Fruit fly (Drosophila melanogaster): ENCODE measurements around the gene CG16713.
A peak's percentile ranks its signal among the peaks of the same experiment; 100 is the strongest.

CG16713 gene

dm6 chr2L:3647521-3648172, 47.6 kb downstream of the CG16713 start (continued):
- TF ChIP-seq CG11247 (GFP tag; IDR thresholded peaks at IDR 0.05): no peak
- TF ChIP-seq btn (GFP tag; optimal IDR thresholded peaks at IDR 0.05): no peak
- no peak for TF ChIP-seq CG3726 (GFP tag; IDR thresholded peaks at IDR 0.05)
- no peak for TF ChIP-seq CG18619 (GFP tag; optimal IDR thresholded peaks at IDR 0.05)
- TF ChIP-seq pb (GFP tag; optimal IDR thresholded peaks at IDR 0.05): no peak
- no peak for TF ChIP-seq Optix (GFP tag; IDR thresholded peaks at IDR 0.05)
- no peak for TF ChIP-seq CG14965 (GFP tag; optimal IDR thresholded peaks at IDR 0.05; ENCODE audit: borderline replicate concordance)
- no peak for TF ChIP-seq CG6254 (GFP tag; optimal IDR thresholded peaks at IDR 0.05)
- no peak for TF ChIP-seq Ravus (GFP tag; IDR thresholded peaks at IDR 0.05)
- TF ChIP-seq CG10274 (GFP tag; optimal IDR thresholded peaks at IDR 0.05): no peak
- TF ChIP-seq dpn (GFP tag; optimal IDR thresholded peaks at IDR 0.05): no peak
- TF ChIP-seq Oli (tag; optimal IDR thresholded peaks at IDR 0.05): no peak
- no peak for TF ChIP-seq Max (GFP tag; optimal IDR thresholded peaks at IDR 0.05)
- no peak for TF ChIP-seq Dip3 (GFP tag; optimal IDR thresholded peaks at IDR 0.05)
- TF ChIP-seq tin (GFP tag; optimal IDR thresholded peaks at IDR 0.05): no peak
- TF ChIP-seq CG11093 (GFP tag; IDR thresholded peaks at IDR 0.05): no peak
- no peak for TF ChIP-seq Aef1 (GFP tag; IDR thresholded peaks at IDR 0.05)
- TF ChIP-seq tup (GFP tag; optimal IDR thresholded peaks at IDR 0.05): no peak
- no peak for TF ChIP-seq ems (GFP tag; optimal IDR thresholded peaks at IDR 0.05)
- TF ChIP-seq dmrt11E (tag; optimal IDR thresholded peaks at IDR 0.05): peak; percentile 1
- TF ChIP-seq Dad (GFP tag; optimal IDR thresholded peaks at IDR 0.05): no peak
- TF ChIP-seq Ssrp (tag; optimal IDR thresholded peaks at IDR 0.05): no peak
- TF ChIP-seq Mad (GFP tag; optimal IDR thresholded peaks at IDR 0.05): no peak
- no peak for TF ChIP-seq CG34224 (GFP tag; IDR thresholded peaks at IDR 0.05; ENCODE audit: partially characterized antibody)
- TF ChIP-seq eyg (GFP tag; optimal IDR thresholded peaks at IDR 0.05): no peak
- TF ChIP-seq kay (GFP tag; optimal IDR thresholded peaks at IDR 0.05): no peak
- TF ChIP-seq Drgx (GFP tag; IDR thresholded peaks at IDR 0.05): peak; percentile 70
- peak; percentile 7 for TF ChIP-seq salm (tag; optimal IDR thresholded peaks at IDR 0.05)
- TF ChIP-seq tll (GFP tag; optimal IDR thresholded peaks at IDR 0.05): no peak
- no peak for TF ChIP-seq CG15479 (GFP tag; optimal IDR thresholded peaks at IDR 0.05)
- no peak for TF ChIP-seq ro (GFP tag; IDR thresholded peaks at IDR 0.05)
- TF ChIP-seq Lhr (GFP tag; optimal IDR thresholded peaks at IDR 0.05): no peak
- no peak for TF ChIP-seq Atf3 (GFP tag; optimal IDR thresholded peaks at IDR 0.05)
- TF ChIP-seq sens-2 (GFP tag; IDR thresholded peaks at IDR 0.05): no peak
- TF ChIP-seq Doc2 (GFP tag; IDR thresholded peaks at IDR 0.05): no peak
- TF ChIP-seq run (tag; optimal IDR thresholded peaks at IDR 0.05): no peak
- TF ChIP-seq CG16863 (GFP tag; optimal IDR thresholded peaks at IDR 0.05): no peak
- TF ChIP-seq CG2202 (tag; optimal IDR thresholded peaks at IDR 0.05): peak; percentile 45
- TF ChIP-seq CG15011 (GFP tag; optimal IDR thresholded peaks at IDR 0.05): no peak
- TF ChIP-seq CoRest (tag; optimal IDR thresholded peaks at IDR 0.05): peak; percentile 5
- TF ChIP-seq wor (GFP tag; IDR thresholded peaks at IDR 0.05): no peak
- no peak for TF ChIP-seq Fer3 (tag; optimal IDR thresholded peaks at IDR 0.05)
- TF ChIP-seq ERR (GFP tag; optimal IDR thresholded peaks at IDR 0.05): no peak
- TF ChIP-seq CG3847 (GFP tag; IDR thresholded peaks at IDR 0.05): no peak
- no peak for TF ChIP-seq ssp (GFP tag; IDR thresholded peaks at IDR 0.05)
- no peak for TF ChIP-seq Spps (tag; optimal IDR thresholded peaks at IDR 0.05)
- no peak for TF ChIP-seq CG2129 (GFP tag; IDR thresholded peaks at IDR 0.05; ENCODE audit: partially characterized antibody)
- TF ChIP-seq amos (GFP tag; IDR thresholded peaks at IDR 0.05; ENCODE audit: partially characterized antibody): no peak
- TF ChIP-seq CG9437 (GFP tag; optimal IDR thresholded peaks at IDR 0.05): no peak
- TF ChIP-seq CG7839 (tag; optimal IDR thresholded peaks at IDR 0.05): no peak
- no peak for TF ChIP-seq CG18764 (GFP tag; optimal IDR thresholded peaks at IDR 0.05)
